Worm (Caenorhabditis elegans) whole organism, late embryonic: ENCODE results near the gene kreg-1.

ENCODE experiments used
- ceh-19 ChIP-seq: fragments of 200-800 bp; sonication (Bioruptor generic); optimal IDR thresholded peaks from 2 replicates; lab custom pipeline; 2018; ENCODE audit warnings: mild to moderate bottlenecking, missing genetic modification characterization, missing compliant biosample characterization
- ceh-24 ChIP-seq: sonication (generic microtip); optimal IDR thresholded peaks from 2 replicates; lab custom pipeline; 2016; ENCODE audit warnings: mild to moderate bottlenecking, missing genetic modification characterization, missing compliant biosample characterization
- che-1 ChIP-seq: sonication (generic microtip); optimal IDR thresholded peaks from 2 replicates; lab custom pipeline; 2016; ENCODE audit warnings: mild to moderate bottlenecking, missing genetic modification characterization, missing compliant biosample characterization
- fkh-10 ChIP-seq: fragments of 150-350 bp; optimal IDR thresholded peaks from 2 replicates; lab custom pipeline; 2014; ENCODE audit warnings: missing biosample characterization, missing genetic modification reagents, missing genetic modification characterization
- hlh-30 ChIP-seq: sonication (generic microtip); optimal IDR thresholded peaks from 2 replicates; lab custom pipeline; 2017; ENCODE audit warnings: antibody characterized with exemption, missing genetic modification characterization, missing compliant biosample characterization; ENCODE audit not compliant: insufficient read depth
- pax-1 ChIP-seq: fragments of 150-350 bp; optimal IDR thresholded peaks from 2 replicates; lab custom pipeline; 2014; ENCODE audit warnings: missing biosample characterization, missing genetic modification characterization
- pha-4 ChIP-seq: fragments of 150-350 bp; optimal IDR thresholded peaks from 2 replicates; lab custom pipeline; 2018; ENCODE audit warnings: missing biosample characterization, missing genetic modification reagents, missing genetic modification characterization
- tbx-2 ChIP-seq: sonication (generic microtip); optimal IDR thresholded peaks from 2 replicates; lab custom pipeline; 2016; ENCODE audit warnings: missing genetic modification characterization, missing compliant biosample characterization

ce11 chrX:8727306-8727705 is 17.7 kb downstream of the kreg-1 start, which contains the start of gene EGAP4.1:
- TF ChIP-seq hlh-30 (tag; lab: Kevin White, UChicago) (no peak), fkh-10 (GFP tag; lab: Kevin White, UChicago) (no peak), che-1 (tag; lab: Kevin White, UChicago) (no peak), pha-4 (tag; lab: Kevin White, UChicago) (no peak), tbx-2 (tag; lab: Kevin White, UChicago) (no peak), ceh-19 (GFP tag; lab: Kevin White, UChicago) (no peak), pax-1 (no peak), ceh-24 (tag; lab: Kevin White, UChicago) (no peak)
